Fruit fly (Drosophila melanogaster) whole organism, larva: Measurements from ENCODE around the gene CG34332.
A peak's percentile ranks its signal among the peaks of the same experiment; 100 is the strongest.
"Not testable (repeated sequence)": the region's sequence is repeated elsewhere in the genome, so short reads cannot be mapped to it uniquely, and the experiment has no call there.

Source experiments
- noc ChIP-seq: fragments of 200-800 bp; sonication (Bioruptor generic); optimal IDR thresholded peaks from 3 replicates; lab custom pipeline; 2019; ENCODE audit warnings: missing biosample characterization, mild to moderate bottlenecking, missing genetic modification characterization, moderate library complexity

The CG34332 gene

dm6 chrX:20165773-20166412 is 25.1 kb downstream of the CG34332 start, which contains the start of gene Phf7:
Phf7 (minus strand) TSS chrX:20165830.
- no peak for TF ChIP-seq noc (tag; lab: Kevin White, UChicago)

dm6 chrX:20166484-20167038 is 25.8 kb downstream of the CG34332 start, which contains the start of gene CG9577:
CG9577 (plus strand) TSS chrX:20166673.
- TF ChIP-seq noc (tag; lab: Kevin White, UChicago) = no peak

- no peak for TF ChIP-seq noc (tag; lab: Kevin White, UChicago)
Observed at dm6 chrX:20169898-20170297, 29.1 kb downstream of the CG34332 start, which contains the start of the genes CG9581 and CG9578. CG9581 (minus strand) TSS chrX:20169981. CG9578 (plus strand) TSS chrX:20170222.

- peak; percentile 38 for TF ChIP-seq noc (tag; lab: Kevin White, UChicago)
Observed at dm6 chrX:20173464-20173995, 32.7 kb downstream of the CG34332 start, which contains the start of gene AnxB10. AnxB10 (minus strand) TSS chrX:20173514.

dm6 chrX:20178538-20178937 is 37.7 kb downstream of the CG34332 start, which contains the start of gene Sdic1:
Sdic1 (minus strand) TSS chrX:20178638.
- not testable (repeated sequence) for TF ChIP-seq noc (tag; lab: Kevin White, UChicago)

dm6 chrX:20186387-20186786 is 45.6 kb downstream of the CG34332 start, which contains the start of gene Sdic2:
Sdic2 (minus strand) TSS chrX:20186487.
- not testable (repeated sequence) for TF ChIP-seq noc (tag; lab: Kevin White, UChicago)
